Fruit fly (Drosophila melanogaster) whole organism, embryonic: Measurements from ENCODE around the gene eIF3i.

ENCODE experiments used
- ATbp ChIP-seq: fragments of 200-800 bp; sonication (Bioruptor generic); optimal IDR thresholded peaks from 2 replicates; lab custom pipeline; 2017; ENCODE audit warnings: missing biosample characterization, mild to moderate bottlenecking, missing genetic modification characterization, missing genetic modification reagents
- Atf-2 ChIP-seq: fragments of 200-800 bp; sonication (Bioruptor generic); optimal IDR thresholded peaks from 2 replicates; lab custom pipeline; 2016; ENCODE audit warnings: missing biosample characterization, missing genetic modification characterization
- CG12769 ChIP-seq: fragments of 200-800 bp; sonication (Bioruptor generic); optimal IDR thresholded peaks from 2 replicates; lab custom pipeline; 2019; ENCODE audit warnings: missing biosample characterization, mild to moderate bottlenecking, missing genetic modification characterization, moderate library complexity
- CG13424 ChIP-seq: fragments of 200-800 bp; sonication (Bioruptor generic); optimal IDR thresholded peaks from 2 replicates; lab custom pipeline; 2019; ENCODE audit warnings: missing biosample characterization, mild to moderate bottlenecking, missing genetic modification characterization, moderate library complexity
- CG15479 ChIP-seq: fragments of 200-800 bp; sonication (Bioruptor generic); optimal IDR thresholded peaks from 3 replicates; lab custom pipeline; 2019; ENCODE audit warnings: missing biosample characterization, mild to moderate bottlenecking, missing genetic modification characterization, moderate library complexity
- CG17328 ChIP-seq: fragments of 200-800 bp; sonication (Bioruptor generic); IDR thresholded peaks from 2 replicates; pipeline ENCODE4 v1.3.6; 2022; ENCODE audit warnings: missing biosample characterization, missing genetic modification characterization
- CG17361 ChIP-seq: fragments of 200-800 bp; sonication (Bioruptor generic); IDR thresholded peaks from 3 replicates; pipeline ENCODE4 v1.3.6; 2022; ENCODE audit warnings: missing biosample characterization, missing genetic modification characterization
- CG18599 ChIP-seq: fragments of 200-800 bp; sonication (Bioruptor generic); optimal IDR thresholded peaks from 3 replicates; lab custom pipeline; 2017; ENCODE audit warnings: missing biosample characterization, missing genetic modification characterization, mild to moderate bottlenecking, moderate library complexity, missing genetic modification reagents
- CG2120 ChIP-seq: fragments of 200-800 bp; sonication (Bioruptor generic); optimal IDR thresholded peaks from 3 replicates; lab custom pipeline; 2016; ENCODE audit warnings: missing biosample characterization, missing genetic modification characterization
- CG2678 ChIP-seq: fragments of 200-800 bp; sonication (Bioruptor generic); optimal IDR thresholded peaks from 3 replicates; lab custom pipeline; 2019; ENCODE audit warnings: missing biosample characterization, mild to moderate bottlenecking, missing genetic modification characterization, moderate library complexity
- CG31224 ChIP-seq: fragments of 200-800 bp; sonication (Bioruptor generic); IDR thresholded peaks from 2 replicates; pipeline ENCODE4 v1.3.6; 2022; ENCODE audit warnings: missing biosample characterization, missing genetic modification characterization
- CG3838 ChIP-seq: fragments of 200-800 bp; sonication (Bioruptor generic); optimal IDR thresholded peaks from 3 replicates; lab custom pipeline; 2016; ENCODE audit warnings: missing biosample characterization, missing genetic modification characterization
- CG4424 ChIP-seq: fragments of 200-800 bp; sonication (Bioruptor generic); optimal IDR thresholded peaks from 3 replicates; lab custom pipeline; 2016; ENCODE audit warnings: missing biosample characterization, missing genetic modification characterization
- CG6689 ChIP-seq: fragments of 200-800 bp; sonication (Bioruptor generic); IDR thresholded peaks from 2 replicates; pipeline ENCODE4 v1.3.6; 2022; ENCODE audit warnings: missing biosample characterization, missing genetic modification characterization
- CG8281 ChIP-seq: fragments of 200-800 bp; sonication (Bioruptor generic); optimal IDR thresholded peaks from 2 replicates; lab custom pipeline; 2018; ENCODE audit warnings: missing biosample characterization, mild to moderate bottlenecking, missing genetic modification characterization, moderate library complexity
- CG9215 ChIP-seq: fragments of 200-800 bp; sonication (Bioruptor generic); IDR thresholded peaks from 2 replicates; pipeline ENCODE4 v1.3.6; 2022; ENCODE audit warnings: missing biosample characterization, missing genetic modification characterization
- Dad ChIP-seq: fragments of 200-800 bp; sonication (Bioruptor generic); optimal IDR thresholded peaks from 3 replicates; lab custom pipeline; 2016; ENCODE audit warnings: missing biosample characterization, missing genetic modification characterization
- Dip3 ChIP-seq: fragments of 200-800 bp; sonication (Bioruptor generic); optimal IDR thresholded peaks from 3 replicates; lab custom pipeline; 2016; ENCODE audit warnings: missing biosample characterization, missing genetic modification characterization
- Dp ChIP-seq: fragments of 200-800 bp; sonication (Bioruptor generic); optimal IDR thresholded peaks from 2 replicates; lab custom pipeline; 2018; ENCODE audit warnings: missing biosample characterization, mild to moderate bottlenecking, missing genetic modification characterization, moderate library complexity
- Elba2 ChIP-seq: fragments of 200-800 bp; sonication (Bioruptor generic); optimal IDR thresholded peaks from 3 replicates; lab custom pipeline; 2016; ENCODE audit warnings: missing biosample characterization, missing genetic modification characterization
- HLH54F ChIP-seq: fragments of 200-800 bp; sonication (Bioruptor generic); optimal IDR thresholded peaks from 3 replicates; lab custom pipeline; 2016; ENCODE audit warnings: missing biosample characterization, missing genetic modification characterization
- MESR4 ChIP-seq: fragments of 200-800 bp; sonication (Bioruptor generic); optimal IDR thresholded peaks from 2 replicates; lab custom pipeline; 2018; ENCODE audit warnings: missing biosample characterization, mild to moderate bottlenecking, missing genetic modification characterization, moderate library complexity
- Mad ChIP-seq: fragments of 200-800 bp; sonication (Bioruptor generic); optimal IDR thresholded peaks from 2 replicates; lab custom pipeline; 2016; ENCODE audit warnings: missing biosample characterization, missing genetic modification characterization
- Med ChIP-seq: fragments of 200-800 bp; sonication (Bioruptor generic); peaks from one replicate; lab custom pipeline; 2016; ENCODE audit warnings: missing biosample characterization, missing genetic modification characterization, mild to moderate bottlenecking, inconsistent platforms, moderate library complexity
- NC2α ChIP-seq: fragments of 200-800 bp; sonication (Bioruptor generic); optimal IDR thresholded peaks from 2 replicates; lab custom pipeline; 2016; ENCODE audit warnings: missing biosample characterization, missing genetic modification characterization
- Opbp ChIP-seq: fragments of 200-800 bp; sonication (Bioruptor generic); IDR thresholded peaks from 3 replicates; pipeline ENCODE4 v1.3.6; 2022; ENCODE audit warnings: missing biosample characterization, missing genetic modification characterization; ENCODE audit not compliant: partially characterized antibody
- Pdp1 ChIP-seq, 2 experiments: fragments of 200-800 bp; sonication (Bioruptor generic); optimal IDR thresholded peaks; 3 replicates each; lab custom pipeline; 2016; ENCODE audit warnings: missing biosample characterization in 2 of 2, missing genetic modification characterization in 2 of 2, mild to moderate bottlenecking in 1 of 2, moderate library complexity in 1 of 2
- Rx ChIP-seq: fragments of 200-800 bp; sonication (Bioruptor generic); IDR thresholded peaks from 2 replicates; pipeline ENCODE4 v1.3.6; 2022; ENCODE audit warnings: missing biosample characterization, missing genetic modification characterization
- Sry-β ChIP-seq: fragments of 200-800 bp; sonication (Bioruptor generic); optimal IDR thresholded peaks from 2 replicates; lab custom pipeline; 2018; ENCODE audit warnings: missing biosample characterization, mild to moderate bottlenecking, missing genetic modification characterization, moderate library complexity
- Usf ChIP-seq: fragments of 200-800 bp; sonication (Bioruptor generic); optimal IDR thresholded peaks from 2 replicates; lab custom pipeline; 2017; ENCODE audit warnings: missing genotype, missing biosample characterization, missing genetic modification characterization
- ab ChIP-seq: fragments of 200-800 bp; sonication (Bioruptor generic); optimal IDR thresholded peaks from 2 replicates; lab custom pipeline; 2016; ENCODE audit warnings: missing biosample characterization, missing genetic modification characterization
- ase ChIP-seq: fragments of 200-800 bp; sonication (Bioruptor generic); IDR thresholded peaks from 3 replicates; pipeline ENCODE4 v1.3.6; 2022; ENCODE audit warnings: missing biosample characterization, missing genetic modification characterization
- bcd ChIP-seq: fragments of 200-800 bp; sonication (Bioruptor generic); optimal IDR thresholded peaks from 2 replicates; lab custom pipeline; 2017; ENCODE audit warnings: missing biosample characterization, mild to moderate bottlenecking, missing genetic modification characterization
- bigmax ChIP-seq: fragments of 200-800 bp; sonication (Bioruptor generic); optimal IDR thresholded peaks from 2 replicates; lab custom pipeline; 2018; ENCODE audit warnings: missing biosample characterization, mild to moderate bottlenecking, missing genetic modification characterization
- btn ChIP-seq: fragments of 200-800 bp; sonication (Bioruptor generic); optimal IDR thresholded peaks from 2 replicates; lab custom pipeline; 2016; ENCODE audit warnings: missing biosample characterization, missing genetic modification characterization
- chinmo ChIP-seq: fragments of 200-800 bp; sonication (Bioruptor generic); IDR thresholded peaks from 4 replicates; pipeline ENCODE4 v1.3.6; 2022; ENCODE audit warnings: missing biosample characterization, missing genetic modification characterization; ENCODE audit not compliant: partially characterized antibody
- crp ChIP-seq, 2 experiments: fragments of 200-800 bp; sonication (Bioruptor generic); optimal IDR thresholded peaks; 2 replicates in 1 of 2; 3 replicates in 1 of 2; lab custom pipeline; 2017; ENCODE audit warnings: missing biosample characterization in 2 of 2, missing genetic modification characterization in 2 of 2, mild to moderate bottlenecking in 1 of 2, moderate library complexity in 1 of 2
- dan ChIP-seq: fragments of 200-800 bp; sonication (Bioruptor generic); IDR thresholded peaks from 2 replicates; pipeline ENCODE4 v1.3.6; 2022; ENCODE audit warnings: missing biosample characterization, missing genetic modification characterization
- dati ChIP-seq: fragments of 200-800 bp; sonication (Bioruptor generic); IDR thresholded peaks from 2 replicates; pipeline ENCODE4 v1.3.6; 2022; ENCODE audit warnings: missing biosample characterization, missing genetic modification characterization
- en ChIP-seq: fragments of 200-800 bp; sonication (Bioruptor generic); optimal IDR thresholded peaks from 2 replicates; lab custom pipeline; 2016; ENCODE audit warnings: missing biosample characterization, missing genetic modification characterization
- fd96Cb ChIP-seq: fragments of 200-800 bp; sonication (Bioruptor generic); optimal IDR thresholded peaks from 2 replicates; lab custom pipeline; 2018; ENCODE audit warnings: missing biosample characterization, mild to moderate bottlenecking, missing genetic modification characterization, moderate library complexity
- fu2 ChIP-seq: fragments of 200-800 bp; sonication (Bioruptor generic); optimal IDR thresholded peaks from 2 replicates; lab custom pipeline; 2016; ENCODE audit warnings: missing biosample characterization, missing genetic modification characterization
- gro ChIP-seq: fragments of 200-800 bp; sonication (Bioruptor generic); optimal IDR thresholded peaks from 2 replicates; lab custom pipeline; 2016; ENCODE audit warnings: missing biosample characterization, missing genetic modification characterization
- gsb-n ChIP-seq: fragments of 200-800 bp; sonication (Bioruptor generic); optimal IDR thresholded peaks from 3 replicates; lab custom pipeline; 2018; ENCODE audit warnings: missing biosample characterization, mild to moderate bottlenecking, missing genetic modification characterization
- odd ChIP-seq: fragments of 200-800 bp; sonication (Bioruptor generic); optimal IDR thresholded peaks from 2 replicates; lab custom pipeline; 2017; ENCODE audit warnings: missing biosample characterization, mild to moderate bottlenecking, missing genetic modification characterization
- p53 ChIP-seq: fragments of 200-800 bp; sonication (Bioruptor generic); optimal IDR thresholded peaks from 2 replicates; lab custom pipeline; 2016; ENCODE audit warnings: missing biosample characterization, missing genetic modification characterization
- pzg ChIP-seq: fragments of 200-800 bp; sonication (Bioruptor generic); optimal IDR thresholded peaks from 3 replicates; lab custom pipeline; 2018; ENCODE audit warnings: missing biosample characterization, mild to moderate bottlenecking, missing genetic modification characterization, moderate library complexity
- seq ChIP-seq: fragments of 200-800 bp; sonication (Bioruptor generic); IDR thresholded peaks from 2 replicates; pipeline ENCODE4 v1.3.6; 2022; ENCODE audit warnings: missing biosample characterization, missing genetic modification characterization
- sisA ChIP-seq: fragments of 200-800 bp; sonication (Bioruptor generic); IDR thresholded peaks from 2 replicates; pipeline ENCODE4 v1.3.6; 2022; ENCODE audit warnings: missing biosample characterization, missing genetic modification characterization
- ssp ChIP-seq: fragments of 200-800 bp; sonication (Bioruptor generic); IDR thresholded peaks from 2 replicates; pipeline ENCODE4 v1.3.6; 2022; ENCODE audit warnings: missing biosample characterization, missing genetic modification characterization
- tgo ChIP-seq: fragments of 200-800 bp; sonication (Bioruptor generic); IDR thresholded peaks from 3 replicates; pipeline ENCODE4 v1.3.6; 2022; ENCODE audit warnings: missing biosample characterization, missing genetic modification characterization

eIF3i gene

DNA sequence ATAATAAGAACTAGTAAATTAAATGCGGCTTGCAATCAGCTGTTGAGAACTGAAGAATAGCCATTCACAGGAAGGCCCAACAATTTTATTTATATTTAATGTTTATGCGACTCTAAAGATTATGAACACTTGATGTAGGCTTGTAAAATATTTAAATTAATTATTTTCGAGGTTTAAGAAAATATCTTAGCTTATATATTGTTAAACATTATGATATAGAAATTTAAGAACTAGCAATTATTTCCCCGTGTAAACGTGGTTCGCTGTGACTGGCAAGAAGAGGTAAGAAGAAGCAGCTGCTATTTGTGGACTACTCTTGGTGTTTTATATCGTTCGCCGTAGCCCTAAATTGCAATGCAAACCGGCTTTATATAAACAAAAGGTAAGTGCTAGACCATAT, 22.3 kb downstream of the eIF3i start, which contains the start of the genes mRpL24 and betaggt-I (continued):
- TF ChIP-seq Pdp1 (GFP tag; optimal IDR thresholded peaks at IDR 0.05; lab: Kevin White, UChicago): peak; percentile 72 to 88
- TF ChIP-seq MESR4 (GFP tag; lab: Kevin White, UChicago): peak; percentile 77
- peak; percentile 43 for TF ChIP-seq Sry-β (GFP tag; lab: Kevin White, UChicago)
- peak; percentile 38 to 94 for TF ChIP-seq crp (GFP tag; optimal IDR thresholded peaks at IDR 0.05; lab: Kevin White, UChicago)
- peak; percentile 87 for TF ChIP-seq CG3838 (GFP tag; lab: Kevin White, UChicago)
- TF ChIP-seq seq (GFP tag; lab: Robert Waterston, UW): peak; percentile 95
- TF ChIP-seq CG15479 (GFP tag; lab: Kevin White, UChicago): no peak
- TF ChIP-seq pzg (GFP tag; lab: Kevin White, UChicago): peak; percentile 54
- TF ChIP-seq CG17328 (GFP tag; lab: Robert Waterston, UW): peak; percentile 98
- TF ChIP-seq ab (GFP tag; lab: Kevin White, UChicago): peak; percentile 35
- peak; percentile 88 for TF ChIP-seq ssp
- TF ChIP-seq gro: no peak
- peak; percentile 89 for TF ChIP-seq ATbp (GFP tag; lab: Kevin White, UChicago)
- peak; percentile 90 for TF ChIP-seq odd (GFP tag; lab: Kevin White, UChicago)
- TF ChIP-seq Mad (GFP tag; lab: Kevin White, UChicago): peak; percentile 90
- peak; percentile 97 for TF ChIP-seq tgo (GFP tag; lab: Robert Waterston, UW)
- TF ChIP-seq p53 (GFP tag; lab: Kevin White, UChicago): no peak
- TF ChIP-seq chinmo: no peak
- TF ChIP-seq CG9215 (GFP tag; lab: Robert Waterston, UW): peak; percentile 93
- TF ChIP-seq ase (GFP tag; lab: Robert Waterston, UW): peak; percentile 97
- TF ChIP-seq CG2120: peak; percentile 96
- TF ChIP-seq bigmax: no peak
- TF ChIP-seq en (GFP tag; lab: Kevin White, UChicago): peak; percentile 42
- TF ChIP-seq CG13424 (tag; lab: Kevin White, UChicago): peak; percentile 98
- peak; percentile 50 for TF ChIP-seq Atf-2 (GFP tag; lab: Kevin White, UChicago)
- peak; percentile 98 for TF ChIP-seq CG6689 (GFP tag; lab: Robert Waterston, UW)
- TF ChIP-seq CG4424: peak; percentile 95
- TF ChIP-seq fu2 (GFP tag; lab: Kevin White, UChicago): peak; percentile 58
- TF ChIP-seq fd96Cb (tag; lab: Kevin White, UChicago): peak; percentile 94
- peak; percentile 49 for TF ChIP-seq Dad (GFP tag; lab: Kevin White, UChicago)
- TF ChIP-seq Dip3 (GFP tag; lab: Kevin White, UChicago): peak; percentile 89
- peak; percentile 98 for TF ChIP-seq CG2678 (tag; lab: Kevin White, UChicago)
- TF ChIP-seq Elba2: peak; percentile 60
- peak; percentile 97 for TF ChIP-seq Rx (GFP tag; lab: Robert Waterston, UW)
- peak; percentile 88 for TF ChIP-seq sisA
- peak; percentile 85 for TF ChIP-seq HLH54F (GFP tag; lab: Kevin White, UChicago)
- TF ChIP-seq Usf (GFP tag; lab: Kevin White, UChicago): peak; percentile 91
- TF ChIP-seq btn (GFP tag; lab: Kevin White, UChicago): no peak
- TF ChIP-seq CG17361 (GFP tag; lab: Robert Waterston, UW): peak; percentile 98
- peak; percentile 93 for TF ChIP-seq CG31224 (GFP tag; lab: Robert Waterston, UW)
- TF ChIP-seq CG8281 (tag; lab: Kevin White, UChicago): peak; percentile 87
- TF ChIP-seq Dp: peak; percentile 25
- TF ChIP-seq Opbp (GFP tag; lab: Robert Waterston, UW): no peak
- peak; percentile 96 for TF ChIP-seq gsb-n (tag; lab: Kevin White, UChicago)
- peak; percentile 97 for TF ChIP-seq bcd (GFP tag; lab: Kevin White, UChicago)
- peak; percentile 50 for TF ChIP-seq NC2α
- peak; percentile 92 for TF ChIP-seq CG12769
- TF ChIP-seq Med (GFP tag; lab: Kevin White, UChicago): peak; percentile 92
- peak; percentile 79 for TF ChIP-seq dati (GFP tag; lab: Robert Waterston, UW)
- TF ChIP-seq dan (GFP tag; lab: Robert Waterston, UW): peak; percentile 33; the same call in 1 of the 2 replicates
- TF ChIP-seq CG18599 (GFP tag; lab: Kevin White, UChicago): peak; percentile 97
